Fruit fly (Drosophila melanogaster): ENCODE data around the gene Spp.

Gene Spp

DNA sequence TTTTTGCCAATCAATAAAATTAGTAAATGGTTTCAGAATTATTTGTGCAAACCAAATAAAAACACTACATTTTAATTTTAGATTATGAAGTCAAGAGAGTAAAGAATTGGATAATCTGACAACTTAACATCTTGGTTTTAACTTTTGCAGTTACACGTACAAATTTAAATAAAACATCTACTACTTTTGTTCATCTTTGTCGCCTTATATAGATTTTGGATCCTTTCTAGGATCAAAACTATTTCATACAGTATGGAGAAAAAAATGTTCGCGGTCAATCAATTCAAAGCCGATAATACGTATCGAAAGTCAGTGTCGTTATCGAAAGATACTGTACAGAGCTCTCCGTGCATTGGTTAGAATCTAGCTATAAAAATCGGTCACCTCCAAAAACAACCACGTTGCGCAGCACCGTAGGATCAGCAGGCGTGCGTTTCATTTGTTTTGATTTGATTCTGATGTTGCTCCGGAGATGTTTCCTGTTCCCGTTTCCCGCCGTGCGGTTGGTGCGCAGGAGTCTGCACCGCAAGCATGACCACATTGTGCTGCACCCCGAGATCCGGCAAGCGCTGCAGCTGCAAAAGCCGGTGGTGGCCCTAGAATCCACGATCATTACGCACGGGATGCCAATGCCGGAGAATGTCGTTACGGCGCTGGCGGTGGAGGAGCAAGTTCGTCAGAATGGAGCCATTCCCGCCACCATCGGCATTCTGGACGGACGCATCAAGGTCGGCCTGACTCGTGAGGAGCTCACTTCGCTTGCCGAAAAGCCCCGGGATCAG lies 19.5 kb upstream of the Spp start, which contains the start of the genes uncNacbeta and CG2794 (continued):
- TF ChIP-seq gro (GFP tag; optimal IDR thresholded peaks at IDR 0.05) = no peak
- peak; percentile 8 for TF ChIP-seq CG11398 (GFP tag; optimal IDR thresholded peaks at IDR 0.05)
- TF ChIP-seq Xrp1 (GFP tag; IDR thresholded peaks at IDR 0.05) = peak; percentile 18; the same call in 1 of the 2 replicates
- TF ChIP-seq Sry-β (GFP tag; optimal IDR thresholded peaks at IDR 0.05) = peak; percentile 99
- no peak for TF ChIP-seq CG7745 (tag; optimal IDR thresholded peaks at IDR 0.05)
- no peak for TF ChIP-seq odd (GFP tag; optimal IDR thresholded peaks at IDR 0.05)
- TF ChIP-seq pb (GFP tag; optimal IDR thresholded peaks at IDR 0.05) = no peak
- TF ChIP-seq D19B (GFP tag; optimal IDR thresholded peaks at IDR 0.05) = no peak
- no peak for TF ChIP-seq dmrt11E (tag; optimal IDR thresholded peaks at IDR 0.05)
- no peak for TF ChIP-seq CG10565 (GFP tag; optimal IDR thresholded peaks at IDR 0.05)
- TF ChIP-seq klu (GFP tag; IDR thresholded peaks at IDR 0.05) = no peak
- TF ChIP-seq CG12155 (GFP tag; optimal IDR thresholded peaks at IDR 0.05) = no peak
- TF ChIP-seq Bgb (GFP tag; IDR thresholded peaks at IDR 0.05; ENCODE audit: partially characterized antibody) = peak; percentile 87
- no peak for TF ChIP-seq Tbp (GFP tag; optimal IDR thresholded peaks at IDR 0.05)
- no peak for TF ChIP-seq Dfd (GFP tag; optimal IDR thresholded peaks at IDR 0.05)
- no peak for TF ChIP-seq Antp (GFP tag; optimal IDR thresholded peaks at IDR 0.05)
- peak; percentile 62; the same call in 2 of the 3 replicates for TF ChIP-seq row (GFP tag; IDR thresholded peaks at IDR 0.05)
- peak; percentile 73 for TF ChIP-seq nerfin-2 (GFP tag; IDR thresholded peaks at IDR 0.05; ENCODE audit: partially characterized antibody)
- 0 out of 2 replicates have a peak, but pooled peaks have one; percentile 42 for TF ChIP-seq NFAT (GFP tag; IDR thresholded peaks at IDR 0.05)
- no peak for TF ChIP-seq sob (GFP tag; IDR thresholded peaks at IDR 0.05)
- no peak for TF ChIP-seq CG18476 (GFP tag; optimal IDR thresholded peaks at IDR 0.05)
- TF ChIP-seq Sin3A (optimal IDR thresholded peaks at IDR 0.05) = no peak
- TF ChIP-seq Ptx1 (GFP tag; IDR thresholded peaks at IDR 0.05) = no peak
- peak; percentile 54 for TF ChIP-seq HmgZ (tag; optimal IDR thresholded peaks at IDR 0.05)
- TF ChIP-seq ATbp (GFP tag; optimal IDR thresholded peaks at IDR 0.05) = no peak
- TF ChIP-seq CG4730 (GFP tag; IDR thresholded peaks at IDR 0.05) = no peak
- no peak for TF ChIP-seq ham (GFP tag; IDR thresholded peaks at IDR 0.05)
- no peak for TF ChIP-seq gem (tag; optimal IDR thresholded peaks at IDR 0.05)
- no peak for TF ChIP-seq pita (GFP tag; optimal IDR thresholded peaks at IDR 0.05)
- no peak for TF ChIP-seq CG4404 (GFP tag; IDR thresholded peaks at IDR 0.05)
- no peak for TF ChIP-seq CG18599 (GFP tag; optimal IDR thresholded peaks at IDR 0.05)
- 0 out of 2 replicates have a peak, but pooled peaks have one; percentile 18 for TF ChIP-seq wdn (GFP tag; IDR thresholded peaks at IDR 0.05)
- no peak for TF ChIP-seq pho (GFP tag; optimal IDR thresholded peaks at IDR 0.05)
- no peak for TF ChIP-seq org-1 (GFP tag; optimal IDR thresholded peaks at IDR 0.05)
- TF ChIP-seq CG14860 (GFP tag; IDR thresholded peaks at IDR 0.05; ENCODE audit: partially characterized antibody) = peak; percentile 66
- peak; percentile 95 for TF ChIP-seq E2f2 (GFP tag; IDR thresholded peaks at IDR 0.05)
- TF ChIP-seq Oli (tag; optimal IDR thresholded peaks at IDR 0.05) = no peak
- peak; percentile 18 for TF ChIP-seq Nf-YC (tag; optimal IDR thresholded peaks at IDR 0.05)
- peak; percentile 74 for TF ChIP-seq amos (GFP tag; IDR thresholded peaks at IDR 0.05; ENCODE audit: partially characterized antibody)
- TF ChIP-seq Ravus (GFP tag; IDR thresholded peaks at IDR 0.05) = no peak
- TF ChIP-seq nmo (GFP tag; optimal IDR thresholded peaks at IDR 0.05) = peak; percentile 26
- TF ChIP-seq CG16813 (GFP tag; IDR thresholded peaks at IDR 0.05; ENCODE audit: partially characterized antibody) = peak; percentile 67
- no peak for TF ChIP-seq slp2 (GFP tag; optimal IDR thresholded peaks at IDR 0.05)
- TF ChIP-seq sens (GFP tag) = peak; percentile 70
- TF ChIP-seq prd (optimal IDR thresholded peaks at IDR 0.05) = no peak
- TF ChIP-seq prd (GFP tag; IDR thresholded peaks at IDR 0.05) = 0 out of 3 replicates have a peak, but pooled peaks have one; percentile 18
- no peak for TF ChIP-seq al (GFP tag; IDR thresholded peaks at IDR 0.05)
- TF ChIP-seq CrebB (tag; optimal IDR thresholded peaks at IDR 0.05) = no peak
- TF ChIP-seq NK7.1 (GFP tag; optimal IDR thresholded peaks at IDR 0.05) = no peak
- no peak for TF ChIP-seq Dbx (GFP tag; IDR thresholded peaks at IDR 0.05)
- TF ChIP-seq fd64A (GFP tag; optimal IDR thresholded peaks at IDR 0.05) = no peak

Data from whole organism, embryonic.